Worm (Caenorhabditis elegans) whole organism, L3 larva: ENCODE data around the gene F14F9.8.
A peak's percentile ranks its signal among the peaks of the same experiment; 100 is the strongest.

Source experiments
- ZK546.5 ChIP-seq: sonication (generic microtip); optimal IDR thresholded peaks from 2 replicates; lab custom pipeline; 2017; ENCODE audit warnings: missing biosample characterization, missing genetic modification characterization
- aly-2 ChIP-seq: fragments of 150-350 bp; optimal IDR thresholded peaks from 2 replicates; lab custom pipeline; 2014; ENCODE audit warnings: missing biosample characterization, missing genetic modification characterization
- ama-1 ChIP-seq: fragments of 150-350 bp; optimal IDR thresholded peaks from 2 replicates; lab custom pipeline; 2018
- ceh-16 ChIP-seq: sonication (generic microtip); optimal IDR thresholded peaks from 2 replicates; lab custom pipeline; 2017; ENCODE audit warnings: missing biosample characterization, missing genetic modification characterization
- ceh-28 ChIP-seq: fragments of 150-350 bp; optimal IDR thresholded peaks from 2 replicates; lab custom pipeline; 2014; ENCODE audit warnings: missing biosample characterization, missing genetic modification reagents, missing genetic modification characterization
- ceh-82 ChIP-seq: fragments of 150-350 bp; optimal IDR thresholded peaks from 2 replicates; lab custom pipeline; 2014; ENCODE audit warnings: missing biosample characterization, missing genetic modification characterization
- daf-12 ChIP-seq: fragments of 150-350 bp; optimal IDR thresholded peaks from 2 replicates; lab custom pipeline; 2014; ENCODE audit warnings: missing biosample characterization, missing genetic modification reagents, missing genetic modification characterization
- egl-27 ChIP-seq: sonication (generic microtip); optimal IDR thresholded peaks from 4 replicates; lab custom pipeline; 2017; ENCODE audit warnings: missing biosample characterization, missing genetic modification reagents, missing genetic modification characterization
- egl-5 ChIP-seq: fragments of 150-350 bp; optimal IDR thresholded peaks from 2 replicates; lab custom pipeline; 2017; ENCODE audit warnings: missing biosample characterization, missing genetic modification reagents, missing genetic modification characterization, inconsistent platforms
- elt-1 ChIP-seq: fragments of 150-350 bp; optimal IDR thresholded peaks from 2 replicates; lab custom pipeline; 2014; ENCODE audit warnings: missing biosample characterization, missing genetic modification characterization
- elt-2 ChIP-seq: sonication (generic microtip); optimal IDR thresholded peaks from 2 replicates; lab custom pipeline; 2016; ENCODE audit warnings: missing genetic modification reagents, mild to moderate bottlenecking, missing genetic modification characterization, missing compliant biosample characterization
- elt-3 ChIP-seq, 3 experiments: fragments of 150-350 bp in 1 of 3; sonication (generic microtip) in 2 of 3; optimal IDR thresholded peaks; 2 replicates in 2 of 3; 4 replicates in 1 of 3; lab custom pipeline; 2014 to 2017; ENCODE audit warnings: missing biosample characterization in 3 of 3, missing genetic modification characterization in 3 of 3
- eor-1 ChIP-seq, 2 experiments: fragments of 150-350 bp; optimal IDR thresholded peaks; 2 replicates each; lab custom pipeline; 2014 to 2018; ENCODE audit warnings: missing biosample characterization in 2 of 2, missing genetic modification characterization in 2 of 2
- fkh-2 ChIP-seq: fragments of 150-350 bp; optimal IDR thresholded peaks from 2 replicates; lab custom pipeline; 2014; ENCODE audit warnings: missing biosample characterization, missing genetic modification reagents, missing genetic modification characterization
- hmg-11 ChIP-seq: sonication (generic microtip); optimal IDR thresholded peaks from 2 replicates; lab custom pipeline; 2016; ENCODE audit warnings: missing genetic modification characterization, missing compliant biosample characterization
- jun-1 ChIP-seq: fragments of 150-350 bp; optimal IDR thresholded peaks from 2 replicates; lab custom pipeline; 2014; ENCODE audit warnings: missing biosample characterization, missing genetic modification reagents, missing genetic modification characterization
- lin-39 ChIP-seq: fragments of 150-350 bp; optimal IDR thresholded peaks from 2 replicates; lab custom pipeline; 2018; ENCODE audit warnings: missing biosample characterization, missing genetic modification reagents, missing genetic modification characterization
- lsy-12 ChIP-seq: sonication (generic microtip); optimal IDR thresholded peaks from 2 replicates; lab custom pipeline; 2016; ENCODE audit warnings: mild to moderate bottlenecking, missing genetic modification characterization, missing compliant biosample characterization
- mdl-1 ChIP-seq: fragments of 150-350 bp; optimal IDR thresholded peaks from 2 replicates; lab custom pipeline; 2014; ENCODE audit warnings: missing biosample characterization, missing genetic modification characterization
- mml-1 ChIP-seq: fragments of 150-350 bp; sonication (generic microtip); optimal IDR thresholded peaks from 3 replicates; lab custom pipeline; 2014; ENCODE audit warnings: missing biosample characterization, missing genetic modification characterization
- nfya-1 ChIP-seq: sonication (generic microtip); optimal IDR thresholded peaks from 2 replicates; lab custom pipeline; 2017; ENCODE audit warnings: missing genetic modification characterization, mild to moderate bottlenecking, missing compliant biosample characterization, antibody characterized with exemption, moderate library complexity; ENCODE audit not compliant: insufficient read depth
- nhr-12 ChIP-seq: fragments of 150-350 bp; optimal IDR thresholded peaks from 2 replicates; lab custom pipeline; 2014; ENCODE audit warnings: missing biosample characterization, missing genetic modification characterization
- nhr-23 ChIP-seq: fragments of 150-350 bp; optimal IDR thresholded peaks from 2 replicates; lab custom pipeline; 2014; ENCODE audit warnings: missing biosample characterization, missing genetic modification reagents, missing genetic modification characterization
- nhr-237 ChIP-seq: fragments of 150-350 bp; optimal IDR thresholded peaks from 2 replicates; lab custom pipeline; 2014; ENCODE audit warnings: missing biosample characterization, missing genetic modification characterization
- nhr-25 ChIP-seq: sonication (generic microtip); optimal IDR thresholded peaks from 2 replicates; lab custom pipeline; 2017; ENCODE audit warnings: missing biosample characterization, missing genetic modification characterization
- nhr-77 ChIP-seq: fragments of 150-350 bp; optimal IDR thresholded peaks from 2 replicates; lab custom pipeline; 2014; ENCODE audit warnings: missing biosample characterization, missing genetic modification characterization
- pqm-1 ChIP-seq: fragments of 150-350 bp; optimal IDR thresholded peaks from 2 replicates; lab custom pipeline; 2017; ENCODE audit warnings: missing biosample characterization, missing genetic modification characterization, inconsistent platforms
- snpc-4 ChIP-seq: fragments of 150-350 bp; optimal IDR thresholded peaks from 2 replicates; lab custom pipeline; 2014; ENCODE audit warnings: missing biosample characterization, missing genetic modification characterization
- tbx-2 ChIP-seq: sonication (generic microtip); optimal IDR thresholded peaks from 2 replicates; lab custom pipeline; 2016; ENCODE audit warnings: mild to moderate bottlenecking, missing genetic modification characterization, missing compliant biosample characterization
- unc-39 ChIP-seq: sonication (generic microtip); optimal IDR thresholded peaks from 4 replicates; lab custom pipeline; 2017; ENCODE audit warnings: missing biosample characterization, missing genetic modification characterization
- unc-62 ChIP-seq: fragments of 150-350 bp; sonication (generic microtip); optimal IDR thresholded peaks from 4 replicates; lab custom pipeline; 2014; ENCODE audit warnings: missing biosample characterization, missing genetic modification reagents, missing genetic modification characterization
- zag-1 ChIP-seq: fragments of 150-350 bp; optimal IDR thresholded peaks from 2 replicates; lab custom pipeline; 2014; ENCODE audit warnings: missing biosample characterization, missing genetic modification characterization

F14F9.8 gene

ce11 chrV:5164682-5165081 is 34.6 kb downstream of the F14F9.8 start, which contains the start of gene abu-7:
Gene abu-7, minus strand, starts transcription at chrV:5164782.
- no peak for TF ChIP-seq eor-1 (tag; optimal IDR thresholded peaks at IDR 0.05; lab: Kevin White, UChicago)
- TF ChIP-seq snpc-4 (tag; lab: Kevin White, UChicago), result no peak
- no peak for TF ChIP-seq jun-1 (tag; lab: Kevin White, UChicago)
- TF ChIP-seq nhr-12 (tag; lab: Kevin White, UChicago), result no peak

- no peak for TF ChIP-seq nhr-23 (tag; lab: Kevin White, UChicago)
- no peak for TF ChIP-seq elt-3 (tag; optimal IDR thresholded peaks at IDR 0.05; lab: Kevin White, UChicago)
- TF ChIP-seq ama-1 (lab: Kevin White, UChicago), result no peak
- no peak for TF ChIP-seq eor-1 (tag; optimal IDR thresholded peaks at IDR 0.05; lab: Kevin White, UChicago)
- no peak for TF ChIP-seq tbx-2
Measured at ce11 chrV:5165426-5165825, 35.3 kb downstream of the F14F9.8 start, which contains the start of gene srw-140. Gene srw-140, plus strand, starts transcription at chrV:5165726.

ce11 chrV:5169586-5169985 is 39.5 kb downstream of the F14F9.8 start, which contains the start of gene srt-64:
Gene srt-64, minus strand, starts transcription at chrV:5169686.
- TF ChIP-seq nhr-12 (tag; lab: Kevin White, UChicago) (no peak), mml-1 (no peak), nhr-237 (tag; lab: Kevin White, UChicago) (no peak), nhr-77 (no peak), hmg-11 (tag; lab: Kevin White, UChicago) (no peak), fkh-2 (no peak)
- TF ChIP-seq, all 47 proteins: peak for 0

ce11 chrV:5172833-5173232 is 42.7 kb downstream of the F14F9.8 start, which contains the start of gene srt-65:
Gene srt-65, minus strand, starts transcription at chrV:5172933.
- no peak for TF ChIP-seq aly-2 (tag; lab: Kevin White, UChicago)
- no peak for TF ChIP-seq lsy-12 (tag; lab: Kevin White, UChicago)
- TF ChIP-seq unc-62 (GFP tag; lab: Kevin White, UChicago), result no peak
- TF ChIP-seq egl-5 (tag; lab: Kevin White, UChicago), result no peak
- TF ChIP-seq unc-39 (tag; lab: Kevin White, UChicago), result no peak
- no peak for TF ChIP-seq egl-27 (tag; lab: Kevin White, UChicago)
- no peak for TF ChIP-seq ceh-16 (tag; lab: Kevin White, UChicago)
- no peak for TF ChIP-seq ceh-82 (tag; lab: Kevin White, UChicago)
- TF ChIP-seq mdl-1 (tag; lab: Kevin White, UChicago), result no peak
- TF ChIP-seq ZK546.5 (tag; lab: Kevin White, UChicago), result no peak
- TF ChIP-seq daf-12, result no peak
- TF ChIP-seq nhr-237 (tag; lab: Kevin White, UChicago), result no peak
- no peak for TF ChIP-seq ama-1 (lab: Kevin White, UChicago)
- TF ChIP-seq elt-1 (tag; lab: Kevin White, UChicago), result no peak
- TF ChIP-seq nhr-25 (tag; lab: Kevin White, UChicago), result no peak
- no peak for TF ChIP-seq elt-3 (tag; optimal IDR thresholded peaks at IDR 0.05; lab: Kevin White, UChicago)
- no peak for TF ChIP-seq lin-39 (tag; lab: Kevin White, UChicago)
- TF ChIP-seq nfya-1 (tag; lab: Kevin White, UChicago), result no peak
- no peak for TF ChIP-seq nhr-77

- TF ChIP-seq pqm-1 (peak; percentile 17), fkh-2 (no peak)
Measured at ce11 chrV:5177209-5177608, 47.1 kb downstream of the F14F9.8 start, which contains the start of gene ugt-51. Gene ugt-51, minus strand, starts transcription at chrV:5177309.

ce11 chrV:5178051-5178450 is 47.9 kb downstream of the F14F9.8 start:
- TF ChIP-seq zag-1 (tag; lab: Kevin White, UChicago), result no peak
- TF ChIP-seq nhr-12 (tag; lab: Kevin White, UChicago), result no peak
- no peak for TF ChIP-seq mdl-1 (tag; lab: Kevin White, UChicago)
- no peak for TF ChIP-seq ceh-16 (tag; lab: Kevin White, UChicago)
- TF ChIP-seq pqm-1, result peak; percentile 42
- TF ChIP-seq ceh-82 (tag; lab: Kevin White, UChicago), result no peak
- peak; percentile 47 for TF ChIP-seq elt-2
- no peak for TF ChIP-seq ceh-28 (tag; lab: Kevin White, UChicago)
